Worm (Caenorhabditis elegans): Measurements from ENCODE around the gene ZK1251.3.

DNA sequence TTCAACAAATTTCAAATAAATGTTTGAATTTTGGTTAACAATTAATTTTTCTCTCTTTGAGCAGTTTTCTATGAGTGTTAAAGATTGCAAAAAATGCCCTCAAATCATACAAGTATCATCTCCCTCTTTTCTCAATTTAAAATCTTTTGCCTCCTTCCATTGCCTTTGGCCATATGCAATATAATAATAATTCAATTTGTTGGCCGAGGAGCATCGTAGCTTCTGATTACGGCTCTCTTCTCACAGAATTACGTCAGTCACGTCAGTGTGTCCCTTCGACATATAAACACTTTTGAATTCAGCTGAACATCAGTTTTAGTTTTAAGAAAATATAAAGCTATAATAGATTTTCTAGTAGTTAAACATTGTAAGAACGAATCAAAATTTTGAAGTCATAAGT is 27.9 kb upstream of the ZK1251.3 start:
- no peak for TF ChIP-seq klf-2 (GFP tag; conservative IDR thresholded peaks at IDR 0.05)
- no peak for TF ChIP-seq cog-1 (tag; optimal IDR thresholded peaks at IDR 0.05)
- TF ChIP-seq ztf-23 (GFP tag; IDR thresholded peaks at IDR 0.05): no peak
- no peak for TF ChIP-seq ref-1 (GFP tag; conservative IDR thresholded peaks at IDR 0.05)
- no peak for TF ChIP-seq flt-1 (GFP tag; IDR thresholded peaks at IDR 0.05)
- no peak for TF ChIP-seq T22C8.4 (GFP tag; IDR thresholded peaks at IDR 0.05)
- no peak for TF ChIP-seq tab-1 (GFP tag; IDR thresholded peaks at IDR 0.05)

Data from whole organism, midembryonic.